Worm (Caenorhabditis elegans): ENCODE data around the gene F14D7.18.

DNA sequence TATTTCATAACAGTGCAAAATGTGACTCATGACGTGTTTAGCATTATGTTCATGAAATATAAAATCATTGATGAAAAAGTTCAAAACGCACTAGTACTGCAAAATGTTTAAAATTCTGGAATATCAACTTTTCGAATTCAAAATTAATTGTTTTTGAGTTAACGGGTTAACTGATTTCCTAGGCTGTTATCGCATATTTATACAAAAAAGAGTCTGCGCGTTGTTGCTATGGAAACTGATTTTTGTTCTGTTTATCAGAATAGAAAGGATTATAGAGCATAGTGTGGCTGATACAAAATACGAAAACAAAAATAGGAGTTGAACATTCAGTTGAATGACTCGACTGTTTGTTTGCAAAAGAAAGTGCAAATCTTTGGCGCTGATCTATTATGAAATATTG lies 27.1 kb upstream of the F14D7.18 start:
- no peak for TF ChIP-seq snpc-4 (tag; optimal IDR thresholded peaks at IDR 0.05)
- no peak for TF ChIP-seq mls-2 (tag; optimal IDR thresholded peaks at IDR 0.05)
- no peak for TF ChIP-seq bed-3 (GFP tag; optimal IDR thresholded peaks at IDR 0.05)
- no peak for TF ChIP-seq pha-4 (tag; optimal IDR thresholded peaks at IDR 0.05)
- no peak for TF ChIP-seq nhr-12 (tag; optimal IDR thresholded peaks at IDR 0.05)
- no peak for TF ChIP-seq nhr-237 (tag; optimal IDR thresholded peaks at IDR 0.05)
- no peak for TF ChIP-seq ztf-11 (tag; optimal IDR thresholded peaks at IDR 0.05)
- TF ChIP-seq elt-3 (tag; optimal IDR thresholded peaks at IDR 0.05) = no peak

Data from whole organism, mixed stage, embryonic.